Worm (Caenorhabditis elegans) whole organism, L1 larva: Measurements from ENCODE around the gene Y59A8B.8.

Experiments used
- C04F5.9 ChIP-seq: sonication (generic microtip); optimal IDR thresholded peaks from 2 replicates; lab custom pipeline; 2016; ENCODE audit warnings: missing genetic modification characterization, missing compliant biosample characterization
- C16A3.4 ChIP-seq: fragments of 150-350 bp; optimal IDR thresholded peaks from 2 replicates; lab custom pipeline; 2014; ENCODE audit warnings: missing biosample characterization, missing genetic modification characterization
- C34B4.2 ChIP-seq: sonication (generic microtip); optimal IDR thresholded peaks from 2 replicates; lab custom pipeline; 2017; ENCODE audit warnings: mild to moderate bottlenecking, missing genetic modification characterization, missing compliant biosample characterization
- F16B12.6 ChIP-seq: fragments of 150-350 bp; optimal IDR thresholded peaks from 2 replicates; lab custom pipeline; 2014; ENCODE audit warnings: missing biosample characterization, missing genetic modification characterization
- aha-1 ChIP-seq: fragments of 150-350 bp; optimal IDR thresholded peaks from 2 replicates; lab custom pipeline; 2014; ENCODE audit warnings: missing biosample characterization, missing genetic modification characterization
- ama-1 ChIP-seq: fragments of 150-350 bp; optimal IDR thresholded peaks from 2 replicates; lab custom pipeline; 2014
- blmp-1 ChIP-seq: fragments of 150-350 bp; optimal IDR thresholded peaks from 2 replicates; lab custom pipeline; 2014; ENCODE audit warnings: missing biosample characterization, missing genetic modification characterization
- ceh-8 ChIP-seq: fragments of 200-800 bp; sonication (Bioruptor generic); optimal IDR thresholded peaks from 2 replicates; lab custom pipeline; 2018; ENCODE audit warnings: mild to moderate bottlenecking, missing genetic modification characterization, moderate library complexity, missing compliant biosample characterization
- ceh-88 ChIP-seq: fragments of 200-800 bp; sonication (Bioruptor generic); IDR thresholded peaks from 2 replicates; pipeline ENCODE4 v1.3.6; 2022; ENCODE audit warnings: missing genetic modification characterization, missing compliant biosample characterization
- ceh-90 ChIP-seq: sonication (generic microtip); optimal IDR thresholded peaks from 2 replicates; lab custom pipeline; 2016; ENCODE audit warnings: missing genetic modification characterization, missing compliant biosample characterization
- ces-1 ChIP-seq: fragments of 150-350 bp; optimal IDR thresholded peaks from 2 replicates; lab custom pipeline; 2014; ENCODE audit warnings: missing biosample characterization, missing genetic modification reagents, missing genetic modification characterization
- dpl-1 ChIP-seq, 3 experiments: fragments of 150-350 bp in 2 of 3; sonication (generic microtip) in 1 of 3; optimal IDR thresholded peaks; 2 replicates each; lab custom pipeline; 2014 to 2017; ENCODE audit warnings: missing biosample characterization in 3 of 3, missing genetic modification characterization in 3 of 3, missing genetic modification reagents in 3 of 3
- dsc-1 ChIP-seq: sonication (generic microtip); optimal IDR thresholded peaks from 2 replicates; lab custom pipeline; 2016; ENCODE audit warnings: mild to moderate bottlenecking, missing genetic modification characterization, missing compliant biosample characterization
- efl-1 ChIP-seq, 4 experiments: fragments of 150-350 bp; optimal IDR thresholded peaks in 3 of 4; peaks in 1 of 4; 1 replicate in 1 of 4; 2 replicates in 3 of 4; lab custom pipeline; 2014; ENCODE audit warnings: missing biosample characterization in 2 of 4, missing genetic modification characterization in 2 of 4, missing genetic modification reagents in 2 of 4
- efl-3 ChIP-seq: fragments of 200-800 bp; sonication (Bioruptor generic); optimal IDR thresholded peaks from 2 replicates; lab custom pipeline; 2018; ENCODE audit warnings: mild to moderate bottlenecking, missing genetic modification characterization, missing compliant biosample characterization
- egl-13 ChIP-seq: sonication (generic microtip); optimal IDR thresholded peaks from 2 replicates; lab custom pipeline; 2016; ENCODE audit warnings: missing genotype, missing genetic modification reagents, missing genetic modification characterization, missing compliant biosample characterization
- elt-2 ChIP-seq: sonication (generic microtip); optimal IDR thresholded peaks from 2 replicates; lab custom pipeline; 2016; ENCODE audit warnings: missing genetic modification characterization, mild to moderate bottlenecking, inconsistent platforms, missing compliant biosample characterization, missing genetic modification reagents
- elt-3 ChIP-seq, 6 experiments: fragments of 150-350 bp in 1 of 6; sonication (generic microtip); optimal IDR thresholded peaks; 2 replicates each; lab custom pipeline; 2017 to 2018; ENCODE audit warnings: missing biosample characterization in 6 of 6, missing genetic modification characterization in 6 of 6, inconsistent platforms in 1 of 6
- fkh-4 ChIP-seq: sonication (generic microtip); optimal IDR thresholded peaks from 2 replicates; lab custom pipeline; 2016; ENCODE audit warnings: missing compliant biosample characterization, missing genetic modification characterization, borderline replicate concordance
- fkh-8 ChIP-seq: sonication (generic microtip); optimal IDR thresholded peaks from 2 replicates; lab custom pipeline; 2016; ENCODE audit warnings: mild to moderate bottlenecking, missing genetic modification characterization, missing compliant biosample characterization
- hlh-17 ChIP-seq: fragments of 200-800 bp; sonication (Bioruptor generic); optimal IDR thresholded peaks from 2 replicates; lab custom pipeline; 2018; ENCODE audit warnings: missing genetic modification characterization, mild to moderate bottlenecking, missing compliant biosample characterization, moderate library complexity, borderline replicate concordance
- hpl-2 ChIP-seq: fragments of 150-350 bp; optimal IDR thresholded peaks from 2 replicates; lab custom pipeline; 2014; ENCODE audit warnings: missing biosample characterization, missing genetic modification reagents, missing genetic modification characterization
- isw-1 ChIP-seq: fragments of 200-800 bp; sonication (Bioruptor generic); IDR thresholded peaks from 2 replicates; pipeline ENCODE4 v1.3.6; 2022; ENCODE audit warnings: missing genetic modification characterization, missing compliant biosample characterization
- jun-1 ChIP-seq: fragments of 150-350 bp; optimal IDR thresholded peaks from 2 replicates; lab custom pipeline; 2014; ENCODE audit warnings: missing biosample characterization, missing genetic modification reagents, missing genetic modification characterization
- lin-13 ChIP-seq: fragments of 150-350 bp; optimal IDR thresholded peaks from 2 replicates; lab custom pipeline; 2014; ENCODE audit warnings: missing biosample characterization, missing genetic modification reagents, missing genetic modification characterization
- lin-14 ChIP-seq: fragments of 200-800 bp; sonication (Bioruptor generic); optimal IDR thresholded peaks from 2 replicates; lab custom pipeline; 2018; ENCODE audit warnings: mild to moderate bottlenecking, missing genetic modification characterization, moderate library complexity, missing compliant biosample characterization
- lin-15B ChIP-seq: fragments of 150-350 bp; sonication (generic microtip); optimal IDR thresholded peaks from 3 replicates; lab custom pipeline; 2014; ENCODE audit warnings: missing biosample characterization, missing genetic modification characterization
- lsy-2 ChIP-seq, 2 experiments: fragments of 150-350 bp; optimal IDR thresholded peaks; 2 replicates each; lab custom pipeline; 2014; ENCODE audit warnings: missing biosample characterization in 2 of 2, missing genetic modification characterization in 2 of 2
- mab-9 ChIP-seq: fragments of 200-800 bp; sonication (Bioruptor generic); IDR thresholded peaks from 2 replicates; pipeline ENCODE4 v1.3.6; 2022; ENCODE audit warnings: missing genetic modification reagents, missing genetic modification characterization, missing compliant biosample characterization
- mdl-1 ChIP-seq, 2 experiments: fragments of 150-350 bp; optimal IDR thresholded peaks; 2 replicates each; lab custom pipeline; 2014 to 2017; ENCODE audit warnings: missing biosample characterization in 2 of 2, missing genetic modification characterization in 2 of 2, inconsistent platforms in 1 of 2
- mep-1 ChIP-seq: fragments of 150-350 bp; optimal IDR thresholded peaks from 2 replicates; lab custom pipeline; 2014; ENCODE audit warnings: missing biosample characterization, missing genetic modification characterization
- nhr-11 ChIP-seq: fragments of 150-350 bp; optimal IDR thresholded peaks from 2 replicates; lab custom pipeline; 2014; ENCODE audit warnings: missing biosample characterization, missing genetic modification characterization
- nhr-20 ChIP-seq: sonication (generic microtip); optimal IDR thresholded peaks from 2 replicates; lab custom pipeline; 2016; ENCODE audit warnings: mild to moderate bottlenecking, missing genetic modification characterization, missing compliant biosample characterization
- nhr-28 ChIP-seq: fragments of 150-350 bp; optimal IDR thresholded peaks from 2 replicates; lab custom pipeline; 2014; ENCODE audit warnings: missing biosample characterization, missing genetic modification characterization
- nhr-77 ChIP-seq: fragments of 150-350 bp; optimal IDR thresholded peaks from 2 replicates; lab custom pipeline; 2014; ENCODE audit warnings: missing biosample characterization, missing genetic modification characterization
- nhr-90 ChIP-seq: sonication (generic microtip); optimal IDR thresholded peaks from 2 replicates; lab custom pipeline; 2016; ENCODE audit warnings: mild to moderate bottlenecking, missing genetic modification characterization, missing compliant biosample characterization; ENCODE audit not compliant: poor library complexity
- pqm-1 ChIP-seq: sonication (generic microtip); optimal IDR thresholded peaks from 3 replicates; lab custom pipeline; 2017; ENCODE audit warnings: missing biosample characterization, missing genetic modification characterization
- rnt-1 ChIP-seq: sonication (generic microtip); optimal IDR thresholded peaks from 2 replicates; lab custom pipeline; 2016; ENCODE audit warnings: mild to moderate bottlenecking, missing genetic modification characterization, moderate library complexity, missing compliant biosample characterization
- skn-1 ChIP-seq: fragments of 150-350 bp; optimal IDR thresholded peaks from 2 replicates; lab custom pipeline; 2014; ENCODE audit warnings: missing biosample characterization, missing genetic modification characterization
- snu-23 ChIP-seq: sonication (generic microtip); optimal IDR thresholded peaks from 2 replicates; lab custom pipeline; 2016; ENCODE audit warnings: missing genetic modification characterization, missing compliant biosample characterization
- sox-4 ChIP-seq: sonication (generic microtip); optimal IDR thresholded peaks from 2 replicates; lab custom pipeline; 2016; ENCODE audit warnings: missing genetic modification characterization, missing compliant biosample characterization
- sup-37 ChIP-seq: fragments of 200-800 bp; sonication (Bioruptor generic); optimal IDR thresholded peaks from 2 replicates; lab custom pipeline; 2018; ENCODE audit warnings: mild to moderate bottlenecking, missing genetic modification characterization, missing compliant biosample characterization
- tbx-2 ChIP-seq: sonication (generic microtip); optimal IDR thresholded peaks from 2 replicates; lab custom pipeline; 2016; ENCODE audit warnings: missing genetic modification characterization, missing compliant biosample characterization
- tlp-1 ChIP-seq: fragments of 150-350 bp; optimal IDR thresholded peaks from 2 replicates; lab custom pipeline; 2014; ENCODE audit warnings: missing biosample characterization, missing genetic modification characterization
- unc-30 ChIP-seq: sonication (generic microtip); optimal IDR thresholded peaks from 2 replicates; lab custom pipeline; 2017; ENCODE audit warnings: missing biosample characterization, missing genetic modification characterization
- unc-86 ChIP-seq: sonication (generic microtip); optimal IDR thresholded peaks from 2 replicates; lab custom pipeline; 2016; ENCODE audit warnings: missing genetic modification characterization, missing compliant biosample characterization
- unc-98 ChIP-seq: fragments of 200-800 bp; sonication (Bioruptor generic); IDR thresholded peaks from 2 replicates; pipeline ENCODE4 v1.3.6; 2022; ENCODE audit warnings: missing genetic modification characterization, missing compliant biosample characterization
- zag-1 ChIP-seq: fragments of 150-350 bp; optimal IDR thresholded peaks from 2 replicates; lab custom pipeline; 2014; ENCODE audit warnings: missing biosample characterization, missing genetic modification characterization
- zip-4 ChIP-seq: fragments of 200-800 bp; sonication (Bioruptor generic); optimal IDR thresholded peaks from 2 replicates; lab custom pipeline; 2018; ENCODE audit warnings: mild to moderate bottlenecking, missing genetic modification characterization, moderate library complexity, missing compliant biosample characterization

Gene Y59A8B.8

ce11 chrV:18093941-18094340 lies 27.8 kb upstream of the Y59A8B.8 start:
- no peak for TF ChIP-seq lsy-2 (tag; optimal IDR thresholded peaks at IDR 0.05; lab: Kevin White, UChicago)
- no peak for TF ChIP-seq nhr-20
- TF ChIP-seq hlh-17: no peak
- TF ChIP-seq nhr-77: no peak
- TF ChIP-seq rnt-1: no peak
- no peak for TF ChIP-seq pqm-1 (tag; lab: Kevin White, UChicago)
- TF ChIP-seq jun-1 (tag; lab: Kevin White, UChicago): no peak
- TF ChIP-seq C34B4.2 (tag; lab: Kevin White, UChicago): no peak
- no peak for TF ChIP-seq nhr-90 (tag; lab: Kevin White, UChicago)
- no peak for TF ChIP-seq ama-1 (lab: Kevin White, UChicago)
- no peak for TF ChIP-seq fkh-8 (tag; lab: Kevin White, UChicago)
- no peak for TF ChIP-seq lin-15B
- no peak for TF ChIP-seq aha-1 (tag; lab: Kevin White, UChicago)
- no peak for TF ChIP-seq tlp-1 (tag; lab: Kevin White, UChicago)

DNA sequence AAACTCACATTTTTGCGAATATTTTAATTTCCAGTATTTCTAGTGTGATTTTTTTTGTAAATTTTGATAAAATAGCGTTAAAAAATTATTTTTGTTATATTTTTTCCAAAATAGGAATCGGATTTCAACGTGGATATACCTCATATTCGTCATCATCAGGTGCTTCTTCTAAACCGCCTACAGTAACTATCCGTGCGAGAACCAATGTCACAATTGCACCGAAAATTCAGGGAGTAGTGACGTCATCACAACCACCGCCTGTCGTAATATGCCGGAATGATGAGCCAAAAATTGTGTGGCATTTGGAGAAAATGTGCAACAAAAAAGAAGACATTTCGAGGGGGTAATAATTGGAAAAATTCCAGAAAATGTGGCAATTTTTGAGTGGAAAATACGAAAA lies 25.1 kb upstream of the Y59A8B.8 start:
- TF ChIP-seq efl-1 (optimal IDR thresholded peaks at IDR 0.05; lab: Kevin White, UChicago) (no peak), efl-1 (GFP tag; optimal IDR thresholded peaks at IDR 0.05 in 1 of 2; lab: Kevin White, UChicago) (peak in 1 of 2 experiments; percentile 52), egl-13 (tag; lab: Kevin White, UChicago) (no peak)

- TF ChIP-seq blmp-1 (tag; lab: Kevin White, UChicago) (peak; percentile 38), C16A3.4 (peak; percentile 40), mdl-1 (tag; optimal IDR thresholded peaks at IDR 0.05; lab: Kevin White, UChicago) (peak in 1 of 2 experiments; percentile 11), efl-3 (GFP tag; lab: Kevin White, UChicago) (no peak), nhr-90 (tag; lab: Kevin White, UChicago) (no peak), hpl-2 (GFP tag; lab: Kevin White, UChicago) (peak; percentile 17), unc-30 (tag; lab: Kevin White, UChicago) (peak; percentile 9), sox-4 (tag; lab: Kevin White, UChicago) (no peak), fkh-8 (tag; lab: Kevin White, UChicago) (peak; percentile 17), nhr-77 (peak; percentile 14), jun-1 (tag; lab: Kevin White, UChicago) (no peak), lsy-2 (tag; optimal IDR thresholded peaks at IDR 0.05; lab: Kevin White, UChicago) (peak; percentile 49 to 80), dsc-1 (peak; percentile 56), ces-1 (no peak), mab-9 (GFP tag; lab: Robert Waterston, UW) (no peak), nhr-28 (tag; lab: Kevin White, UChicago) (no peak), skn-1 (tag; lab: Kevin White, UChicago) (peak; percentile 49), unc-86 (tag; lab: Kevin White, UChicago) (peak; percentile 14), zag-1 (tag; lab: Kevin White, UChicago) (no peak), snu-23 (GFP tag; lab: Kevin White, UChicago) (peak; percentile 66), mep-1 (tag; lab: Kevin White, UChicago) (peak; percentile 69), ceh-8 (GFP tag; lab: Kevin White, UChicago) (peak; percentile 1), sup-37 (GFP tag; lab: Kevin White, UChicago) (no peak), tlp-1 (tag; lab: Kevin White, UChicago) (no peak), tbx-2 (peak; percentile 49), elt-3 (tag; optimal IDR thresholded peaks at IDR 0.05; lab: Kevin White, UChicago) (no peak), lin-13 (GFP tag; lab: Kevin White, UChicago) (peak; percentile 11), F16B12.6 (tag; lab: Kevin White, UChicago) (peak; percentile 36), fkh-4 (tag; lab: Kevin White, UChicago) (no peak), elt-2 (no peak), unc-98 (GFP tag; lab: Robert Waterston, UW) (no peak), nhr-11 (tag; lab: Kevin White, UChicago) (no peak), lin-14 (no peak), dpl-1 (GFP tag; optimal IDR thresholded peaks at IDR 0.05; lab: Kevin White, UChicago) (peak; percentile 97 to 98 (median 97)), C04F5.9 (tag; lab: Kevin White, UChicago) (no peak), isw-1 (GFP tag; lab: Robert Waterston, UW) (peak; percentile 27; the same call in 1 of the 2 replicates), rnt-1 (no peak), ama-1 (lab: Kevin White, UChicago) (no peak), zip-4 (GFP tag; lab: Kevin White, UChicago) (no peak), ceh-88 (GFP tag; lab: Robert Waterston, UW) (no peak), ceh-90 (tag; lab: Kevin White, UChicago) (no peak)
Observed at ce11 chrV:18086783-18087182, 20.7 kb upstream of the Y59A8B.8 start, which contains the start of gene slr-2. TSS of gene slr-2 (plus strand) at chrV:18087123.
